Worm (Caenorhabditis elegans) whole organism, young adult: ENCODE results near the gene acc-4.

Source experiments
- B0019.2 ChIP-seq: fragments of 200-800 bp; sonication (Bioruptor generic); conservative IDR thresholded peaks from 2 replicates; pipeline ENCODE4 v1.3.6; 2022; ENCODE audit warnings: missing genetic modification reagents, missing genetic modification characterization, missing compliant biosample characterization
- C17E4.6 ChIP-seq: fragments of 200-800 bp; sonication (Bioruptor generic); IDR thresholded peaks from 2 replicates; pipeline ENCODE4 v1.3.6; 2022; ENCODE audit warnings: missing genetic modification reagents, missing genetic modification characterization, missing compliant biosample characterization
- F10E7.11 ChIP-seq: sonication (generic microtip); optimal IDR thresholded peaks from 2 replicates; lab custom pipeline; 2017; ENCODE audit warnings: mild to moderate bottlenecking, missing genetic modification characterization, moderate library complexity, missing compliant biosample characterization
- K11D2.4 ChIP-seq: fragments of 200-800 bp; sonication (Bioruptor generic); IDR thresholded peaks from 2 replicates; pipeline ENCODE4 v1.3.6; 2022; ENCODE audit warnings: missing genetic modification reagents, missing genetic modification characterization, missing compliant biosample characterization
- T26A5.8 ChIP-seq: sonication (generic microtip); optimal IDR thresholded peaks from 2 replicates; lab custom pipeline; 2016; ENCODE audit warnings: missing genetic modification characterization, missing compliant biosample characterization
- Y53G8AR.9 ChIP-seq: fragments of 200-800 bp; sonication (Bioruptor generic); conservative IDR thresholded peaks from 2 replicates; pipeline ENCODE4 v1.3.6; 2022; ENCODE audit warnings: missing genetic modification reagents, missing genetic modification characterization, missing compliant biosample characterization
- Y95B8A.8 ChIP-seq: fragments of 200-800 bp; sonication (Bioruptor generic); IDR thresholded peaks from 2 replicates; pipeline ENCODE4 v1.3.6; 2022; ENCODE audit warnings: missing genetic modification reagents, missing genetic modification characterization, missing compliant biosample characterization
- atf-7 ChIP-seq: sonication (generic microtip); optimal IDR thresholded peaks from 2 replicates; lab custom pipeline; 2017; ENCODE audit warnings: mild to moderate bottlenecking, missing genetic modification characterization, missing compliant biosample characterization
- bed-2 ChIP-seq: fragments of 200-800 bp; sonication (Bioruptor generic); IDR thresholded peaks from 2 replicates; pipeline ENCODE4 v1.3.6; 2022; ENCODE audit warnings: missing genetic modification reagents, missing genetic modification characterization, missing compliant biosample characterization
- ccch-3 ChIP-seq: fragments of 200-800 bp; sonication (Bioruptor generic); optimal IDR thresholded peaks from 2 replicates; lab custom pipeline; 2018; ENCODE audit warnings: mild to moderate bottlenecking, missing genetic modification characterization, missing compliant biosample characterization
- cebp-1 ChIP-seq, 2 experiments: fragments of 200-800 bp in 1 of 2; sonication (Bioruptor generic) in 1 of 2; sonication (generic microtip) in 1 of 2; IDR thresholded peaks in 1 of 2; optimal IDR thresholded peaks in 1 of 2; 2 replicates each; pipeline versions ENCODE4 v1.3.6 to Lab custom; 2017 to 2022; ENCODE audit warnings: missing compliant biosample characterization in 2 of 2, missing genetic modification characterization in 2 of 2, mild to moderate bottlenecking in 1 of 2, missing genetic modification reagents in 1 of 2, moderate library complexity in 1 of 2
- ceh-27 ChIP-seq: fragments of 200-800 bp; sonication (Bioruptor generic); optimal IDR thresholded peaks from 2 replicates; lab custom pipeline; 2018; ENCODE audit warnings: mild to moderate bottlenecking, missing genetic modification characterization, moderate library complexity, missing compliant biosample characterization
- ceh-91 ChIP-seq: fragments of 200-800 bp; sonication (Bioruptor generic); IDR thresholded peaks from 2 replicates; pipeline ENCODE4 v1.3.6; 2022; ENCODE audit warnings: missing genetic modification reagents, missing genetic modification characterization, missing compliant biosample characterization
- chd-7 ChIP-seq: sonication (generic microtip); optimal IDR thresholded peaks from 2 replicates; lab custom pipeline; 2016; ENCODE audit warnings: mild to moderate bottlenecking, missing genetic modification characterization, moderate library complexity, missing compliant biosample characterization
- dpl-1 ChIP-seq: fragments of 150-350 bp; optimal IDR thresholded peaks from 2 replicates; lab custom pipeline; 2014; ENCODE audit warnings: missing biosample characterization, missing genetic modification reagents, missing genetic modification characterization
- egrh-3 ChIP-seq: fragments of 200-800 bp; sonication (Bioruptor generic); IDR thresholded peaks from 2 replicates; pipeline ENCODE4 v1.3.6; 2022; ENCODE audit warnings: missing genetic modification reagents, missing genetic modification characterization, missing compliant biosample characterization
- gei-17 ChIP-seq: fragments of 200-800 bp; sonication (Bioruptor generic); optimal IDR thresholded peaks from 2 replicates; lab custom pipeline; 2018; ENCODE audit warnings: mild to moderate bottlenecking, missing genetic modification characterization, missing compliant biosample characterization
- hlh-12 ChIP-seq: sonication (generic microtip); optimal IDR thresholded peaks from 2 replicates; lab custom pipeline; 2016; ENCODE audit warnings: missing genetic modification characterization, missing compliant biosample characterization
- hrde-1 ChIP-seq: sonication (generic microtip); optimal IDR thresholded peaks from 2 replicates; lab custom pipeline; 2016; ENCODE audit warnings: missing genetic modification characterization, mild to moderate bottlenecking, missing compliant biosample characterization, moderate library complexity, missing genotype, missing genetic modification reagents, borderline replicate concordance
- hsf-1 ChIP-seq: fragments of 200-800 bp; sonication (Bioruptor generic); IDR thresholded peaks from 2 replicates; pipeline ENCODE4 v1.3.6; 2022; ENCODE audit warnings: missing genetic modification reagents, missing genetic modification characterization, missing compliant biosample characterization
- lin-54 ChIP-seq: fragments of 200-800 bp; sonication (Bioruptor generic); optimal IDR thresholded peaks from 2 replicates; lab custom pipeline; 2018; ENCODE audit warnings: mild to moderate bottlenecking, missing genetic modification characterization, missing compliant biosample characterization
- lir-1 ChIP-seq: fragments of 200-800 bp; sonication (Bioruptor generic); conservative IDR thresholded peaks from 2 replicates; pipeline ENCODE4 v1.3.6; 2022; ENCODE audit warnings: missing genetic modification reagents, missing genetic modification characterization, missing compliant biosample characterization
- lsl-1 ChIP-seq: fragments of 200-800 bp; sonication (Bioruptor generic); optimal IDR thresholded peaks from 2 replicates; lab custom pipeline; 2018; ENCODE audit warnings: mild to moderate bottlenecking, missing genetic modification characterization, moderate library complexity, missing compliant biosample characterization
- madf-10 ChIP-seq: sonication (generic microtip); optimal IDR thresholded peaks from 2 replicates; lab custom pipeline; 2016; ENCODE audit warnings: mild to moderate bottlenecking, missing genetic modification characterization, missing compliant biosample characterization
- madf-3 ChIP-seq: fragments of 200-800 bp; sonication (Bioruptor generic); IDR thresholded peaks from 2 replicates; pipeline ENCODE4 v1.3.6; 2022; ENCODE audit warnings: missing genetic modification reagents, missing genetic modification characterization, missing compliant biosample characterization
- nfya-1 ChIP-seq: sonication (generic microtip); optimal IDR thresholded peaks from 2 replicates; lab custom pipeline; 2017; ENCODE audit warnings: antibody characterized with exemption, missing compliant biosample characterization, missing genetic modification characterization, borderline replicate concordance; ENCODE audit not compliant: insufficient read depth
- nfya-2 ChIP-seq: fragments of 200-800 bp; sonication (Bioruptor generic); IDR thresholded peaks from 2 replicates; pipeline ENCODE4 v1.3.6; 2022; ENCODE audit warnings: missing genetic modification reagents, missing genetic modification characterization, missing compliant biosample characterization
- nhr-80 ChIP-seq: sonication (generic microtip); optimal IDR thresholded peaks from 2 replicates; lab custom pipeline; 2016; ENCODE audit warnings: missing genetic modification characterization, missing compliant biosample characterization
- rpc-1 ChIP-seq, 2 experiments: fragments of 150-350 bp in 1 of 2; sonication (generic microtip) in 1 of 2; optimal IDR thresholded peaks; 2 replicates each; lab custom pipeline; 2014 to 2018; ENCODE audit warnings: missing biosample characterization in 1 of 2, missing genetic modification characterization in 1 of 2, missing genetic modification reagents in 1 of 2, missing genotype in 1 of 2
- sea-2 ChIP-seq: fragments of 200-800 bp; sonication (Bioruptor generic); IDR thresholded peaks from 2 replicates; pipeline ENCODE4 v1.3.6; 2022; ENCODE audit warnings: missing genetic modification characterization, missing compliant biosample characterization
- snpc-1.1 ChIP-seq: sonication (generic microtip); optimal IDR thresholded peaks from 2 replicates; lab custom pipeline; 2017; ENCODE audit warnings: missing genetic modification characterization, mild to moderate bottlenecking, missing compliant biosample characterization, antibody characterized with exemption, moderate library complexity, missing genotype, missing genetic modification reagents; ENCODE audit not compliant: insufficient read depth
- snpc-1.3 ChIP-seq: sonication (generic microtip); optimal IDR thresholded peaks from 2 replicates; lab custom pipeline; 2017; ENCODE audit warnings: missing genetic modification characterization, mild to moderate bottlenecking, missing compliant biosample characterization, antibody characterized with exemption, moderate library complexity, missing genotype, missing genetic modification reagents; ENCODE audit not compliant: insufficient read depth
- somi-1 ChIP-seq: fragments of 200-800 bp; sonication (Bioruptor generic); optimal IDR thresholded peaks from 2 replicates; lab custom pipeline; 2018; ENCODE audit warnings: mild to moderate bottlenecking, missing genetic modification characterization, missing compliant biosample characterization
- unc-130 ChIP-seq: sonication (generic microtip); optimal IDR thresholded peaks from 2 replicates; lab custom pipeline; 2016; ENCODE audit warnings: missing genetic modification reagents, missing genetic modification characterization, missing compliant biosample characterization
- zfh-2 ChIP-seq: fragments of 200-800 bp; sonication (Bioruptor generic); conservative IDR thresholded peaks from 2 replicates; pipeline ENCODE4 v1.3.6; 2022; ENCODE audit warnings: missing genetic modification reagents, missing genetic modification characterization, missing compliant biosample characterization
- ztf-26 ChIP-seq: sonication (generic microtip); optimal IDR thresholded peaks from 2 replicates; lab custom pipeline; 2017; ENCODE audit warnings: missing genetic modification characterization, missing compliant biosample characterization
- ztf-3 ChIP-seq: fragments of 200-800 bp; sonication (Bioruptor generic); optimal IDR thresholded peaks from 2 replicates; lab custom pipeline; 2018; ENCODE audit warnings: mild to moderate bottlenecking, missing genetic modification characterization, missing compliant biosample characterization
- ztf-6 ChIP-seq: fragments of 200-800 bp; sonication (Bioruptor generic); IDR thresholded peaks from 2 replicates; pipeline ENCODE4 v1.3.6; 2022; ENCODE audit warnings: missing genetic modification reagents, missing genetic modification characterization, missing compliant biosample characterization

The acc-4 gene

ce11 chrIII:13461535-13461934 is 22.4 kb downstream of the acc-4 start:
- TF ChIP-seq madf-3: 0 out of 2 replicates have a peak, but pooled peaks have one; percentile 19
- no peak for TF ChIP-seq ztf-26 (tag; lab: Kevin White, UChicago)

- TF ChIP-seq hlh-12 (tag; lab: Kevin White, UChicago): no peak
- no peak for TF ChIP-seq nhr-80 (tag; lab: Kevin White, UChicago)
- no peak for TF ChIP-seq hrde-1
- no peak for TF ChIP-seq C17E4.6 (GFP tag; lab: Robert Waterston, UW)
- no peak for TF ChIP-seq sea-2 (GFP tag; lab: Robert Waterston, UW)
- TF ChIP-seq snpc-1.3: no peak
- no peak for TF ChIP-seq madf-10 (tag; lab: Kevin White, UChicago)
- no peak for TF ChIP-seq rpc-1 (optimal IDR thresholded peaks at IDR 0.05; lab: Kevin White, UChicago)
- TF ChIP-seq rpc-1 (tag; optimal IDR thresholded peaks at IDR 0.05; lab: Kevin White, UChicago): no peak
- no peak for TF ChIP-seq zfh-2 (GFP tag; lab: Robert Waterston, UW)
- TF ChIP-seq ceh-91: no peak
- TF ChIP-seq madf-3: no peak
- TF ChIP-seq K11D2.4 (GFP tag; lab: Robert Waterston, UW): no peak
- TF ChIP-seq ztf-6 (GFP tag; lab: Robert Waterston, UW): no peak
- TF ChIP-seq lin-54 (GFP tag; lab: Kevin White, UChicago): no peak
- no peak for TF ChIP-seq ccch-3 (GFP tag; lab: Kevin White, UChicago)
- TF ChIP-seq nfya-1: no peak
- no peak for TF ChIP-seq Y95B8A.8 (GFP tag; lab: Robert Waterston, UW)
- TF ChIP-seq lsl-1 (GFP tag; lab: Kevin White, UChicago): no peak
- TF ChIP-seq dpl-1 (GFP tag; lab: Kevin White, UChicago): no peak
Observed at ce11 chrIII:13458978-13459596, 24.8 kb downstream of the acc-4 start, which contains the start of gene tag-164. Gene tag-164, plus strand, starts transcription at chrIII:13459546.

DNA sequence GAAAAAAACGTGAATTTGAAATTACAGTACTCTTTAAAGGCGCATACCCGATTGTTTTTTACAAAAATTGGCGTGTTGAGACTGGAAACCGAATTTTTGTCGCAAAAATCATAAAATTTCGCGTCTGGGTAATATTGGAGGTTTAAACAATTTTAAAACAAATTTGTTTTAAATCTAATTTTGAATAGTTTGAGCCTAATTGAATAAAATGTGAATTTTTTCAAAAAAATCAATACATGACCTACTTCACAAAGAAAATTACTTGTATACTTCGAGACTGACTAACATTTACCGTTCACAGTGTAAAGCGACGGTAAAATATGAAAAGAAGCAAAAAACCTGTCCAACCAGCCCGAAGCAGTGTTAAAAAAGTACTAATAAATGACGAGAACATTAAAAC is 26.6 kb downstream of the acc-4 start:
- no peak for TF ChIP-seq chd-7 (tag; lab: Kevin White, UChicago)
- no peak for TF ChIP-seq atf-7 (tag; lab: Kevin White, UChicago)
- no peak for TF ChIP-seq gei-17 (GFP tag; lab: Kevin White, UChicago)
- TF ChIP-seq somi-1 (GFP tag; lab: Kevin White, UChicago): no peak
- TF ChIP-seq Y53G8AR.9: 0 out of 2 replicates have a peak, but pooled peaks have one; percentile 26
- TF ChIP-seq lir-1: no peak
- no peak for TF ChIP-seq dpl-1 (GFP tag; lab: Kevin White, UChicago)
- TF ChIP-seq lin-54 (GFP tag; lab: Kevin White, UChicago): peak; percentile 25
- TF ChIP-seq bed-2 (GFP tag; lab: Robert Waterston, UW): no peak
- TF ChIP-seq lsl-1 (GFP tag; lab: Kevin White, UChicago): no peak
- no peak for TF ChIP-seq T26A5.8 (tag; lab: Kevin White, UChicago)
- no peak for TF ChIP-seq egrh-3
- TF ChIP-seq hrde-1: no peak
- TF ChIP-seq, all 124 proteins: peak for 2

DNA sequence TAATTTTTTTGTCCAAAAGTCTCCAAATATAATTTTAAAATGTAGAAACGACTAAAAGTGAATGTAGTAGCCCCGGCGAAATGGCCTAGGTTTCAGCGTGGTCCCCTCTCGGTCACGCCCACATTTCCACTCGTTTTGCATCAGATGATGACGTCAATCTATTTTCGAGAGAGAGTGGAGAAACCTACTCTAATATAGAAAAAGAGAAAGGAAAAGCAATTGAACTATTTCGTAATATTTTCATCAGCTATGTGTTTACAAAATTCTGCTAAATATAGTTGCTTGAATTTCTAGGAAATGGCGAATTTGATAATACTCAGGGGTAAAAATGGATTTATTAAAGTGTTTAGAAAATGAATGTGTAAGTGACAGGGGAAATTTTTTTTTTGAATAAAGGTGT is 28.1 kb downstream of the acc-4 start:
- TF ChIP-seq hsf-1 (no peak), ztf-3 (GFP tag; lab: Kevin White, UChicago) (no peak), ceh-27 (GFP tag; lab: Kevin White, UChicago) (no peak), atf-7 (tag; lab: Kevin White, UChicago) (peak; percentile 13), unc-130 (GFP tag; lab: Kevin White, UChicago) (no peak), nfya-2 (GFP tag; lab: Robert Waterston, UW) (no peak), snpc-1.1 (tag; lab: Kevin White, UChicago) (no peak), lin-54 (GFP tag; lab: Kevin White, UChicago) (no peak), ccch-3 (GFP tag; lab: Kevin White, UChicago) (no peak), K11D2.4 (GFP tag; lab: Robert Waterston, UW) (no peak), F10E7.11 (no peak), cebp-1 (GFP tag; IDR thresholded peaks at IDR 0.05; lab: Robert Waterston, UW) (0 out of 2 replicates have a peak, but pooled peaks have one; percentile 11), cebp-1 (tag; optimal IDR thresholded peaks at IDR 0.05; lab: Kevin White, UChicago) (peak; percentile 89), B0019.2 (GFP tag; lab: Robert Waterston, UW) (no peak)
- TF ChIP-seq, all 124 proteins: peak for 2
